Fruit fly (Drosophila melanogaster) whole organism, pupa: ENCODE measurements around the gene CG14362.

Source experiments
- CG13204 ChIP-seq: fragments of 200-800 bp; sonication (Bioruptor generic); optimal IDR thresholded peaks from 2 replicates; lab custom pipeline; 2018; ENCODE audit warnings: missing biosample characterization, mild to moderate bottlenecking, missing genetic modification characterization, moderate library complexity
- CG17806 ChIP-seq: fragments of 200-800 bp; sonication (Bioruptor generic); optimal IDR thresholded peaks from 2 replicates; lab custom pipeline; 2018; ENCODE audit warnings: missing biosample characterization, mild to moderate bottlenecking, missing genetic modification characterization, moderate library complexity
- CG8301 ChIP-seq: fragments of 200-800 bp; sonication (Bioruptor generic); optimal IDR thresholded peaks from 2 replicates; lab custom pipeline; 2018; ENCODE audit warnings: missing biosample characterization, mild to moderate bottlenecking, missing genetic modification characterization
- Pif1A ChIP-seq: fragments of 200-800 bp; sonication (Bioruptor generic); optimal IDR thresholded peaks from 3 replicates; lab custom pipeline; 2016; ENCODE audit warnings: missing biosample characterization, missing genetic modification characterization

DNA sequence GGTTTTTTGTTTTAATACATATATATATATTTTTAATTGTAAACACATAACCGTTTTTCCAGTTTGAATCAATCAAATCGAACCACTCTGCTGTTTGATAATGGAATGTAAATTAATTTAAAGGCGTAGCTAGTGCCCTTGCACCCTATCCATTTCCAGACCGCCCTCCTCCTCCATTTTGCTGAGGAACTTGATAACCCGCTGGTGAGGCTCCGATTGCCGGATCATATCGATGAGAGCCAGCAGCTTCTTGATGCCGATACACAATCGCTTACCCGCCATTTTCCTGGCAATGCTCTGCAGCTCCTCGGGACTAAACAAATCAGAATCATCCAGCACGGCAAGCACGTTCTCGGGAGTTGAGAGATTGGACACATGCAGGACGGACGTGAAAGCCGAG lies 20.7 kb downstream of the CG14362 start:
- no peak for TF ChIP-seq CG17806 (tag; lab: Kevin White, UChicago)
- no peak for TF ChIP-seq CG13204 (GFP tag; lab: Kevin White, UChicago)
- no peak for TF ChIP-seq CG8301 (tag; lab: Kevin White, UChicago)
- no peak for TF ChIP-seq Pif1A (GFP tag; lab: Kevin White, UChicago)
